Fruit fly (Drosophila melanogaster) whole organism, embryonic: Measurements from ENCODE around the gene CG13001.

ENCODE experiments used
- Antp ChIP-seq: fragments of 200-800 bp; sonication (Bioruptor generic); optimal IDR thresholded peaks from 3 replicates; lab custom pipeline; 2016; ENCODE audit warnings: missing biosample characterization, missing genetic modification characterization
- Atf-2 ChIP-seq: fragments of 200-800 bp; sonication (Bioruptor generic); optimal IDR thresholded peaks from 2 replicates; lab custom pipeline; 2016; ENCODE audit warnings: missing biosample characterization, missing genetic modification characterization
- Atf3 ChIP-seq: fragments of 200-800 bp; sonication (Bioruptor generic); optimal IDR thresholded peaks from 3 replicates; lab custom pipeline; 2016; ENCODE audit warnings: missing biosample characterization, missing genetic modification characterization
- CG1529 ChIP-seq: fragments of 200-800 bp; sonication (Bioruptor generic); optimal IDR thresholded peaks from 3 replicates; lab custom pipeline; 2018; ENCODE audit warnings: missing biosample characterization, missing genetic modification characterization
- CG15601 ChIP-seq: fragments of 200-800 bp; sonication (Bioruptor generic); optimal IDR thresholded peaks from 3 replicates; lab custom pipeline; 2019; ENCODE audit warnings: missing biosample characterization, mild to moderate bottlenecking, missing genetic modification characterization, moderate library complexity
- CG1602 ChIP-seq: fragments of 200-800 bp; sonication (Bioruptor generic); optimal IDR thresholded peaks from 3 replicates; lab custom pipeline; 2016; ENCODE audit warnings: missing biosample characterization, missing genetic modification characterization
- CG16813 ChIP-seq: fragments of 200-800 bp; sonication (Bioruptor generic); IDR thresholded peaks from 3 replicates; pipeline ENCODE4 v1.3.6; 2022; ENCODE audit warnings: missing biosample characterization, missing genetic modification characterization; ENCODE audit not compliant: partially characterized antibody
- CG16815 ChIP-seq: fragments of 200-800 bp; sonication (Bioruptor generic); optimal IDR thresholded peaks from 3 replicates; lab custom pipeline; 2017; ENCODE audit warnings: missing biosample characterization, mild to moderate bottlenecking, missing genetic modification characterization
- CG16863 ChIP-seq: fragments of 200-800 bp; sonication (Bioruptor generic); optimal IDR thresholded peaks from 3 replicates; lab custom pipeline; 2016; ENCODE audit warnings: missing biosample characterization, missing genetic modification characterization
- CG17829 ChIP-seq: fragments of 200-800 bp; optimal IDR thresholded peaks from 2 replicates; lab custom pipeline; 2019; ENCODE audit warnings: missing biosample characterization, mild to moderate bottlenecking, missing genetic modification characterization, moderate library complexity
- CG2202 ChIP-seq: fragments of 200-800 bp; sonication (Bioruptor generic); optimal IDR thresholded peaks from 2 replicates; lab custom pipeline; 2018; ENCODE audit warnings: missing biosample characterization, mild to moderate bottlenecking, missing genetic modification characterization
- CG30403 ChIP-seq: fragments of 200-800 bp; sonication (Bioruptor generic); optimal IDR thresholded peaks from 3 replicates; lab custom pipeline; 2016; ENCODE audit warnings: missing biosample characterization, missing genetic modification characterization
- CG3163 ChIP-seq: fragments of 200-800 bp; sonication (Bioruptor generic); optimal IDR thresholded peaks from 3 replicates; lab custom pipeline; 2016; ENCODE audit warnings: missing biosample characterization, missing genetic modification characterization
- CG33213 ChIP-seq: fragments of 200-800 bp; sonication (Bioruptor generic); optimal IDR thresholded peaks from 3 replicates; lab custom pipeline; 2016; ENCODE audit warnings: missing biosample characterization, missing genetic modification characterization
- CG4424 ChIP-seq: fragments of 200-800 bp; sonication (Bioruptor generic); optimal IDR thresholded peaks from 3 replicates; lab custom pipeline; 2016; ENCODE audit warnings: missing biosample characterization, missing genetic modification characterization
- CG7357 ChIP-seq: fragments of 200-800 bp; sonication (Bioruptor generic); IDR thresholded peaks from 3 replicates; pipeline ENCODE4 v1.3.6; 2022; ENCODE audit warnings: missing biosample characterization, missing genetic modification characterization
- CG9727 ChIP-seq: fragments of 200-800 bp; sonication (Bioruptor generic); optimal IDR thresholded peaks from 3 replicates; lab custom pipeline; 2017; ENCODE audit warnings: missing biosample characterization, mild to moderate bottlenecking, missing genetic modification characterization
- CG9797 ChIP-seq: fragments of 200-800 bp; sonication (Bioruptor generic); optimal IDR thresholded peaks from 3 replicates; lab custom pipeline; 2018; ENCODE audit warnings: missing biosample characterization, mild to moderate bottlenecking, missing genetic modification characterization
- Chrac-16 ChIP-seq: fragments of 200-800 bp; sonication (Bioruptor generic); optimal IDR thresholded peaks from 3 replicates; lab custom pipeline; 2016; ENCODE audit warnings: missing biosample characterization, missing genetic modification characterization
- CoRest ChIP-seq: fragments of 200-800 bp; sonication (Bioruptor generic); optimal IDR thresholded peaks from 3 replicates; lab custom pipeline; 2018; ENCODE audit warnings: missing biosample characterization, mild to moderate bottlenecking, missing genetic modification characterization, moderate library complexity
- CrebB ChIP-seq: fragments of 200-800 bp; sonication (Bioruptor generic); optimal IDR thresholded peaks from 3 replicates; lab custom pipeline; 2018; ENCODE audit warnings: missing biosample characterization, mild to moderate bottlenecking, missing genetic modification characterization
- D ChIP-seq, 2 experiments: fragments of 200-800 bp in 1 of 2; fragments of >200 bp in 1 of 2; sonication (Bioruptor generic) in 1 of 2; optimal IDR thresholded peaks; 2 replicates in 1 of 2; 3 replicates in 1 of 2; lab custom pipeline; 2017; ENCODE audit warnings: mild to moderate bottlenecking in 1 of 2, missing biosample characterization in 1 of 2, missing genetic modification characterization in 1 of 2, missing genetic modification reagents in 1 of 2
- Ets97D ChIP-seq: fragments of 200-800 bp; sonication (Bioruptor generic); optimal IDR thresholded peaks from 3 replicates; lab custom pipeline; 2016; ENCODE audit warnings: missing biosample characterization, missing genetic modification characterization
- H15 ChIP-seq: fragments of 200-800 bp; sonication (Bioruptor generic); IDR thresholded peaks from 3 replicates; pipeline ENCODE4 v1.3.6; 2022; ENCODE audit warnings: missing biosample characterization, missing genetic modification characterization
- MTF-1 ChIP-seq: fragments of 200-800 bp; sonication (Bioruptor generic); optimal IDR thresholded peaks from 2 replicates; lab custom pipeline; 2018; ENCODE audit warnings: missing biosample characterization, mild to moderate bottlenecking, missing genetic modification characterization, borderline replicate concordance
- Mad ChIP-seq: fragments of 200-800 bp; sonication (Bioruptor generic); optimal IDR thresholded peaks from 2 replicates; lab custom pipeline; 2016; ENCODE audit warnings: missing biosample characterization, missing genetic modification characterization
- Myb ChIP-seq: fragments of 200-800 bp; sonication (Bioruptor generic); optimal IDR thresholded peaks from 2 replicates; lab custom pipeline; 2016; ENCODE audit warnings: missing biosample characterization, missing genetic modification characterization
- Xrp1 ChIP-seq: fragments of 200-800 bp; sonication (Bioruptor generic); IDR thresholded peaks from 2 replicates; pipeline ENCODE4 v1.3.6; 2022; ENCODE audit warnings: missing biosample characterization, missing genetic modification characterization
- bsh ChIP-seq, 2 experiments: fragments of 200-800 bp; sonication (Bioruptor generic); optimal IDR thresholded peaks; 2 replicates each; lab custom pipeline; 2017 to 2018; ENCODE audit warnings: mild to moderate bottlenecking in 2 of 2, missing biosample characterization in 2 of 2, missing genetic modification characterization in 2 of 2, moderate library complexity in 1 of 2
- chm ChIP-seq: fragments of 200-800 bp; sonication (Bioruptor generic); IDR thresholded peaks from 2 replicates; pipeline ENCODE4 v1.3.6; 2022; ENCODE audit warnings: missing biosample characterization, missing genetic modification characterization
- chn ChIP-seq: fragments of 200-800 bp; sonication (Bioruptor generic); optimal IDR thresholded peaks from 2 replicates; lab custom pipeline; 2016; ENCODE audit warnings: missing biosample characterization, missing genetic modification characterization
- ci ChIP-seq: fragments of 200-800 bp; sonication (Bioruptor generic); IDR thresholded peaks from 3 replicates; pipeline ENCODE4 v1.3.6; 2022; ENCODE audit warnings: missing biosample characterization, missing genetic modification characterization
- emc ChIP-seq: fragments of 200-800 bp; sonication (Bioruptor generic); optimal IDR thresholded peaks from 2 replicates; lab custom pipeline; 2016; ENCODE audit warnings: missing biosample characterization, missing genetic modification characterization
- eve ChIP-seq, 2 experiments: fragments of >200 bp; optimal IDR thresholded peaks; 2 replicates each; lab custom pipeline; 2017; ENCODE audit warnings: missing biosample characterization in 2 of 2, missing genetic modification characterization in 2 of 2
- fru ChIP-seq: fragments of >200 bp; optimal IDR thresholded peaks from 2 replicates; lab custom pipeline; 2017
- ham ChIP-seq: fragments of 200-800 bp; sonication (Bioruptor generic); IDR thresholded peaks from 2 replicates; pipeline ENCODE4 v1.3.6; 2022; ENCODE audit warnings: missing biosample characterization, missing genetic modification characterization
- hb ChIP-seq: fragments of 200-800 bp; sonication (Bioruptor generic); IDR thresholded peaks from 3 replicates; pipeline ENCODE4 v1.3.6; 2022; ENCODE audit warnings: missing biosample characterization, missing genetic modification characterization; ENCODE audit not compliant: partially characterized antibody
- insv ChIP-seq, 2 experiments: fragments of 200-800 bp; sonication (Bioruptor generic); optimal IDR thresholded peaks; 3 replicates each; lab custom pipeline; 2016 to 2018; ENCODE audit warnings: missing biosample characterization in 2 of 2, missing genetic modification characterization in 2 of 2
- klu ChIP-seq: fragments of 200-800 bp; sonication (Bioruptor generic); IDR thresholded peaks from 2 replicates; pipeline ENCODE4 v1.3.6; 2022; ENCODE audit warnings: missing biosample characterization, missing genetic modification characterization
- lola ChIP-seq, 3 experiments: fragments of >200 bp in 2 of 3; fragments of 200-800 bp in 1 of 3; sonication (Bioruptor generic) in 1 of 3; optimal IDR thresholded peaks; 2 replicates each; lab custom pipeline; 2017 to 2019; ENCODE audit warnings: missing biosample characterization in 3 of 3, missing genetic modification characterization in 3 of 3, mild to moderate bottlenecking in 1 of 3, moderate library complexity in 1 of 3
- pan ChIP-seq, 4 experiments: fragments of >200 bp in 3 of 4; fragments of 200-800 bp in 1 of 4; sonication (Bioruptor generic) in 1 of 4; optimal IDR thresholded peaks in 3 of 4; IDR thresholded peaks in 1 of 4; 2 replicates each; pipeline versions ENCODE4 v1.3.6 to Lab custom; 2017 to 2022; ENCODE audit warnings: missing biosample characterization in 2 of 4, missing genetic modification characterization in 2 of 4, mixed read lengths in 1 of 4
- sc ChIP-seq, 3 experiments: fragments of >200 bp in 2 of 3; fragments of 200-800 bp in 1 of 3; sonication (Bioruptor generic) in 1 of 3; optimal IDR thresholded peaks; 2 replicates in 2 of 3; 3 replicates in 1 of 3; lab custom pipeline; 2017; ENCODE audit warnings: mild to moderate bottlenecking in 1 of 3, missing biosample characterization in 1 of 3, missing genetic modification characterization in 1 of 3, missing genetic modification reagents in 1 of 3
- sim ChIP-seq: fragments of 200-800 bp; sonication (Bioruptor generic); IDR thresholded peaks from 2 replicates; pipeline ENCODE4 v1.3.6; 2022; ENCODE audit warnings: missing biosample characterization, missing genetic modification characterization
- sqz ChIP-seq: fragments of 200-800 bp; sonication (Bioruptor generic); optimal IDR thresholded peaks from 3 replicates; lab custom pipeline; 2018; ENCODE audit warnings: missing biosample characterization, mild to moderate bottlenecking, missing genetic modification characterization
- sr ChIP-seq: fragments of 200-800 bp; sonication (Bioruptor generic); IDR thresholded peaks from 3 replicates; pipeline ENCODE4 v1.3.6; 2022; ENCODE audit warnings: missing biosample characterization, missing genetic modification characterization
- ssp ChIP-seq: fragments of 200-800 bp; sonication (Bioruptor generic); IDR thresholded peaks from 2 replicates; pipeline ENCODE4 v1.3.6; 2022; ENCODE audit warnings: missing biosample characterization, missing genetic modification characterization
- stwl ChIP-seq: fragments of 200-800 bp; sonication (Bioruptor generic); optimal IDR thresholded peaks from 3 replicates; lab custom pipeline; 2018; ENCODE audit warnings: missing biosample characterization, mild to moderate bottlenecking, missing genetic modification characterization, moderate library complexity
- trem ChIP-seq: fragments of 200-800 bp; optimal IDR thresholded peaks from 3 replicates; lab custom pipeline; 2019; ENCODE audit warnings: missing biosample characterization, mild to moderate bottlenecking, missing genetic modification characterization, moderate library complexity
- vvl ChIP-seq: fragments of 200-800 bp; sonication (Bioruptor generic); IDR thresholded peaks from 2 replicates; pipeline ENCODE4 v1.3.6; 2022; ENCODE audit warnings: missing biosample characterization, missing genetic modification characterization

CG13001 gene

DNA sequence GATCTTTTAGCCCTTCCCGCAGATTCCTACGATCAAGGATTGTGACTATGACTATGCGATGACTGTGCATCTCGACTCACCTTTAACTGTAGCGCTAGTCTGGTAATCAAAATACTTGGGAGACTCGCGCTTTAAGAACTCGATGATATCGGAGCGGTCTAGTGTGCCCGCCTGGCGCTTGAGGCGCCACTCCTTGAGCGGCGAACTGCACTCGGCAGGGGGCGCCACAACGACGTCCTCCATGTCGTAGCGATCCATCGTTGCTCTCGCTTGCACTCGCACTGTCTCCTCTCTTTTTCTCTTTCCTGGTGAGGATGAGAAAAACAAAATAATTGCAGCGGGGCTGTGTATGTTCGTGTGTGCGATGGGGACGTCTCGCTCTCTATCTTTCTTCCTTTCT is 24.7 kb upstream of the CG13001 start (continued):
- TF ChIP-seq CG16815 (GFP tag; lab: Kevin White, UChicago) (peak; percentile 57), Xrp1 (GFP tag; lab: Robert Waterston, UW) (peak; percentile 53), CG16813 (peak; percentile 41; the same call in 1 of the 3 replicates), sc (optimal IDR thresholded peaks at IDR 0.05; lab: Kevin White, UChicago) (no peak), sc (GFP tag; optimal IDR thresholded peaks at IDR 0.05; lab: Kevin White, UChicago) (peak; percentile 21), CG7357 (GFP tag; lab: Robert Waterston, UW) (0 out of 3 replicates have a peak, but pooled peaks have one; percentile 18), chm (GFP tag; lab: Robert Waterston, UW) (no peak), Myb (GFP tag; lab: Kevin White, UChicago) (no peak), H15 (GFP tag; lab: Robert Waterston, UW) (0 out of 3 replicates have a peak, but pooled peaks have one; percentile 26), CG9727 (GFP tag; lab: Kevin White, UChicago) (peak; percentile 67), CG3163 (GFP tag; lab: Kevin White, UChicago) (peak; percentile 25), stwl (tag; lab: Kevin White, UChicago) (peak; percentile 56), fru (lab: Kevin White, UChicago) (no peak), hb (GFP tag; lab: Robert Waterston, UW) (no peak), ham (GFP tag; lab: Robert Waterston, UW) (no peak), CG4424 (GFP tag; lab: Kevin White, UChicago) (peak; percentile 45), insv (GFP tag; optimal IDR thresholded peaks at IDR 0.05; lab: Kevin White, UChicago) (peak in 1 of 2 experiments; percentile 35), klu (no peak), sqz (GFP tag; lab: Kevin White, UChicago) (peak; percentile 14), lola (GFP tag; optimal IDR thresholded peaks at IDR 0.05; lab: Kevin White, UChicago) (peak in 1 of 3 experiments; percentile 19), sim (peak; percentile 37; the same call in 1 of the 2 replicates), Mad (GFP tag; lab: Kevin White, UChicago) (peak; percentile 13), vvl (GFP tag; lab: Robert Waterston, UW) (peak; percentile 50; the same call in 1 of the 2 replicates), emc (GFP tag; lab: Kevin White, UChicago) (no peak), bsh (GFP tag; optimal IDR thresholded peaks at IDR 0.05; lab: Kevin White, UChicago) (peak in 1 of 2 experiments; percentile 43), CG9797 (GFP tag; lab: Kevin White, UChicago) (peak; percentile 9), CG1602 (GFP tag; lab: Kevin White, UChicago) (peak; percentile 7), pan (optimal IDR thresholded peaks at IDR 0.05; lab: Kevin White, UChicago) (no peak), pan (GFP tag; optimal IDR thresholded peaks at IDR 0.05 in 1 of 2, IDR thresholded peaks at IDR 0.05 in 1 of 2) (peak in 1 of 2 experiments; percentile 51), Antp (GFP tag; lab: Kevin White, UChicago) (peak; percentile 47), Ets97D (GFP tag; lab: Kevin White, UChicago) (peak; percentile 4), Atf3 (peak; percentile 20), ci (GFP tag; lab: Robert Waterston, UW) (peak; percentile 85), eve (GFP tag; optimal IDR thresholded peaks at IDR 0.05; lab: Kevin White, UChicago) (no peak), Atf-2 (GFP tag; lab: Kevin White, UChicago) (peak; percentile 57), CG2202 (tag; lab: Kevin White, UChicago) (no peak), CrebB (tag; lab: Kevin White, UChicago) (no peak), ssp (0 out of 2 replicates have a peak, but pooled peaks have one; percentile 8), D (optimal IDR thresholded peaks at IDR 0.05; lab: Kevin White, UChicago) (no peak), D (GFP tag; optimal IDR thresholded peaks at IDR 0.05; lab: Kevin White, UChicago) (peak; percentile 54), CG1529 (GFP tag; lab: Kevin White, UChicago) (peak; percentile 32), CG15601 (peak; percentile 4), CG16863 (GFP tag; lab: Kevin White, UChicago) (peak; percentile 24), CG30403 (GFP tag; lab: Kevin White, UChicago) (no peak), chn (peak; percentile 54), MTF-1 (GFP tag; lab: Kevin White, UChicago) (peak; percentile 61), sr (GFP tag; lab: Robert Waterston, UW) (no peak), CG33213 (GFP tag; lab: Kevin White, UChicago) (peak; percentile 9), trem (tag; lab: Kevin White, UChicago) (peak; percentile 46), CoRest (tag; lab: Kevin White, UChicago) (peak; percentile 11), CG17829 (tag; lab: Kevin White, UChicago) (peak; percentile 69), Chrac-16 (peak; percentile 34)
